Fruit fly (Drosophila melanogaster): ENCODE results near the gene amd.

amd gene

dm6 chr2L:19136735-19137134, 26.8 kb downstream of the amd start (continued):
- TF ChIP-seq nom (GFP tag; optimal IDR thresholded peaks at IDR 0.05) (peak; percentile 88), Ptx1 (GFP tag; IDR thresholded peaks at IDR 0.05) (no peak), CG34224 (GFP tag; IDR thresholded peaks at IDR 0.05; ENCODE audit: partially characterized antibody) (no peak), C15 (GFP tag; IDR thresholded peaks at IDR 0.05) (no peak), sr (GFP tag; IDR thresholded peaks at IDR 0.05) (no peak), CoRest (tag; optimal IDR thresholded peaks at IDR 0.05) (peak; percentile 33), Fer2 (tag; optimal IDR thresholded peaks at IDR 0.05) (no peak), chinmo (GFP tag; IDR thresholded peaks at IDR 0.05; ENCODE audit: partially characterized antibody) (0 out of 4 replicates have a peak, but pooled peaks have one; percentile 33), CG7556 (GFP tag; optimal IDR thresholded peaks at IDR 0.05) (peak; percentile 34), nerfin-1 (tag; optimal IDR thresholded peaks at IDR 0.05) (no peak), HmgD (GFP tag; optimal IDR thresholded peaks at IDR 0.05) (no peak), cg (GFP tag; optimal IDR thresholded peaks at IDR 0.05) (peak; percentile 56), zf30C (GFP tag; optimal IDR thresholded peaks at IDR 0.05) (peak; percentile 96), crol (GFP tag; IDR thresholded peaks at IDR 0.05) (peak; percentile 86), tna (GFP tag; IDR thresholded peaks at IDR 0.05; ENCODE audit: partially characterized antibody) (no peak), CG3163 (GFP tag; optimal IDR thresholded peaks at IDR 0.05) (no peak), CG7271 (tag; optimal IDR thresholded peaks at IDR 0.05) (no peak), so (GFP tag; IDR thresholded peaks at IDR 0.05) (no peak), CG10274 (GFP tag; optimal IDR thresholded peaks at IDR 0.05) (no peak), bigmax (GFP tag; optimal IDR thresholded peaks at IDR 0.05) (no peak), CTCF (GFP tag; optimal IDR thresholded peaks at IDR 0.05) (no peak), CG2199 (GFP tag; IDR thresholded peaks at IDR 0.05) (0 out of 3 replicates have a peak, but pooled peaks have one; percentile 47), CG13424 (tag; optimal IDR thresholded peaks at IDR 0.05) (no peak), jigr1 (GFP tag; IDR thresholded peaks at IDR 0.05) (no peak), CG12769 (tag; optimal IDR thresholded peaks at IDR 0.05) (no peak), p53 (GFP tag; optimal IDR thresholded peaks at IDR 0.05) (no peak), CG12942 (GFP tag; optimal IDR thresholded peaks at IDR 0.05) (no peak), CG9609 (GFP tag; optimal IDR thresholded peaks at IDR 0.05) (no peak), gcm2 (GFP tag; optimal IDR thresholded peaks at IDR 0.05) (no peak), row (GFP tag; IDR thresholded peaks at IDR 0.05) (peak; percentile 40; the same call in 1 of the 3 replicates), CG7372 (GFP tag; IDR thresholded peaks at IDR 0.05) (no peak), NfI (GFP tag; optimal IDR thresholded peaks at IDR 0.05) (no peak), CG4360 (GFP tag; IDR thresholded peaks at IDR 0.05) (no peak), CG11504 (tag; optimal IDR thresholded peaks at IDR 0.05) (peak; percentile 0), Fer1 (GFP tag; optimal IDR thresholded peaks at IDR 0.05) (no peak), chif (GFP tag; optimal IDR thresholded peaks at IDR 0.05) (peak in 1 of 2 experiments; percentile 67), CG10321 (GFP tag; IDR thresholded peaks at IDR 0.05) (no peak), tin (GFP tag; optimal IDR thresholded peaks at IDR 0.05) (no peak), CG2712 (tag; optimal IDR thresholded peaks at IDR 0.05) (peak; percentile 71), lov (optimal IDR thresholded peaks at IDR 0.05) (no peak), lov (GFP tag; IDR thresholded peaks at IDR 0.05) (no peak), CG31365 (tag; optimal IDR thresholded peaks at IDR 0.05) (no peak), Abd-B (GFP tag; optimal IDR thresholded peaks at IDR 0.05) (no peak), CG10462 (GFP tag; optimal IDR thresholded peaks at IDR 0.05) (no peak), prd (optimal IDR thresholded peaks at IDR 0.05) (no peak), prd (GFP tag; IDR thresholded peaks at IDR 0.05) (peak; percentile 46; the same call in 2 of the 3 replicates), Deaf1 (tag; optimal IDR thresholded peaks at IDR 0.05) (no peak), repo (GFP tag; optimal IDR thresholded peaks at IDR 0.05) (no peak), H15 (GFP tag; IDR thresholded peaks at IDR 0.05) (no peak), tio (GFP tag; optimal IDR thresholded peaks at IDR 0.05) (peak; percentile 43), Sox100B (GFP tag; optimal IDR thresholded peaks at IDR 0.05) (no peak), ato (GFP tag; IDR thresholded peaks at IDR 0.05; ENCODE audit: partially characterized antibody) (no peak)
